Fruit fly (Drosophila melanogaster) whole organism, pupa: ENCODE results near the gene Tti1.

Experiments used
- CG10348 ChIP-seq: fragments of 200-800 bp; sonication (Bioruptor generic); IDR thresholded peaks from 2 replicates; pipeline ENCODE4 v1.3.6; 2022; ENCODE audit warnings: missing biosample characterization, missing genetic modification characterization
- CG12605 ChIP-seq: fragments of 200-800 bp; sonication (Bioruptor generic); IDR thresholded peaks from 2 replicates; pipeline ENCODE4 v1.3.6; 2022; ENCODE audit warnings: missing biosample characterization, missing genetic modification characterization
- CG13204 ChIP-seq: fragments of 200-800 bp; sonication (Bioruptor generic); optimal IDR thresholded peaks from 2 replicates; lab custom pipeline; 2018; ENCODE audit warnings: missing biosample characterization, mild to moderate bottlenecking, missing genetic modification characterization, moderate library complexity
- CG14655 ChIP-seq: fragments of 200-800 bp; sonication (Bioruptor generic); optimal IDR thresholded peaks from 3 replicates; lab custom pipeline; 2017; ENCODE audit warnings: mild to moderate bottlenecking, missing biosample characterization, missing genetic modification reagents, missing genetic modification characterization
- CG15710 ChIP-seq: fragments of 200-800 bp; sonication (Bioruptor generic); optimal IDR thresholded peaks from 2 replicates; lab custom pipeline; 2018; ENCODE audit warnings: missing biosample characterization, mild to moderate bottlenecking, missing genetic modification characterization, moderate library complexity
- CG17806 ChIP-seq: fragments of 200-800 bp; sonication (Bioruptor generic); optimal IDR thresholded peaks from 2 replicates; lab custom pipeline; 2018; ENCODE audit warnings: missing biosample characterization, mild to moderate bottlenecking, missing genetic modification characterization, moderate library complexity
- CG32121 ChIP-seq: fragments of 200-800 bp; sonication (Bioruptor generic); IDR thresholded peaks from 2 replicates; pipeline ENCODE4 v1.3.6; 2022; ENCODE audit warnings: missing biosample characterization, missing genetic modification characterization
- CG34367 ChIP-seq: fragments of 200-800 bp; sonication (Bioruptor generic); optimal IDR thresholded peaks from 2 replicates; lab custom pipeline; 2018; ENCODE audit warnings: missing biosample characterization, mild to moderate bottlenecking, missing genetic modification characterization
- CG4496 ChIP-seq: fragments of 200-800 bp; sonication (Bioruptor generic); IDR thresholded peaks from 3 replicates; pipeline ENCODE4 v1.3.6; 2022; ENCODE audit warnings: missing biosample characterization, missing genetic modification characterization
- CG8159 ChIP-seq: fragments of 200-800 bp; sonication (Bioruptor generic); optimal IDR thresholded peaks from 3 replicates; lab custom pipeline; 2018; ENCODE audit warnings: missing biosample characterization, mild to moderate bottlenecking, missing genetic modification characterization, moderate library complexity
- CG8301 ChIP-seq: fragments of 200-800 bp; sonication (Bioruptor generic); optimal IDR thresholded peaks from 2 replicates; lab custom pipeline; 2018; ENCODE audit warnings: missing biosample characterization, mild to moderate bottlenecking, missing genetic modification characterization
- CG9948 ChIP-seq: fragments of 200-800 bp; sonication (Bioruptor generic); optimal IDR thresholded peaks from 2 replicates; lab custom pipeline; 2018; ENCODE audit warnings: missing biosample characterization, mild to moderate bottlenecking, missing genetic modification characterization, moderate library complexity
- D1 ChIP-seq: fragments of 200-800 bp; sonication (Bioruptor generic); optimal IDR thresholded peaks from 2 replicates; lab custom pipeline; 2018; ENCODE audit warnings: missing biosample characterization, mild to moderate bottlenecking, missing genetic modification characterization, moderate library complexity
- EcR ChIP-seq: fragments of 200-800 bp; sonication (Bioruptor generic); optimal IDR thresholded peaks from 3 replicates; lab custom pipeline; 2019; ENCODE audit warnings: missing biosample characterization, missing genetic modification characterization, mild to moderate bottlenecking, moderate library complexity, missing genetic modification reagents
- Ets98B ChIP-seq: fragments of 200-800 bp; sonication (Bioruptor generic); IDR thresholded peaks from 2 replicates; pipeline ENCODE4 v1.3.6; 2022; ENCODE audit warnings: missing biosample characterization, missing genetic modification characterization
- Pif1A ChIP-seq: fragments of 200-800 bp; sonication (Bioruptor generic); optimal IDR thresholded peaks from 3 replicates; lab custom pipeline; 2016; ENCODE audit warnings: missing biosample characterization, missing genetic modification characterization
- Pif1B ChIP-seq: fragments of 200-800 bp; sonication (Bioruptor generic); optimal IDR thresholded peaks from 3 replicates; lab custom pipeline; 2016; ENCODE audit warnings: missing biosample characterization, missing genetic modification characterization
- Snoo ChIP-seq: fragments of 200-800 bp; sonication (Bioruptor generic); optimal IDR thresholded peaks from 3 replicates; lab custom pipeline; 2017; ENCODE audit warnings: missing biosample characterization, mild to moderate bottlenecking, missing genetic modification characterization, inconsistent platforms
- fd96Ca ChIP-seq: fragments of 200-800 bp; sonication (Bioruptor generic); IDR thresholded peaks from 3 replicates; pipeline ENCODE4 v1.3.6; 2022; ENCODE audit warnings: missing biosample characterization, missing genetic modification characterization
- gl ChIP-seq: fragments of 200-800 bp; sonication (Bioruptor generic); optimal IDR thresholded peaks from 2 replicates; lab custom pipeline; 2018; ENCODE audit warnings: missing biosample characterization, mild to moderate bottlenecking, missing genetic modification characterization
- rn ChIP-seq: fragments of 200-800 bp; sonication (Bioruptor generic); IDR thresholded peaks from 2 replicates; pipeline ENCODE4 v1.3.6; 2022; ENCODE audit warnings: missing biosample characterization, missing genetic modification characterization

Tti1 gene

dm6 chr3R:9771519-9771972 is 17.1 kb upstream of the Tti1 start, which contains the start of gene CG9471:
TSS of gene CG9471 (minus strand) at chr3R:9771542.
- peak; percentile 92 for TF ChIP-seq Snoo
- peak; percentile 89 for TF ChIP-seq CG34367 (tag; lab: Kevin White, UChicago)
- TF ChIP-seq CG4496 (GFP tag; lab: Robert Waterston, UW): peak; percentile 97
- peak; percentile 25 for TF ChIP-seq EcR (GFP tag; lab: Kevin White, UChicago)
- no peak for TF ChIP-seq D1 (tag; lab: Kevin White, UChicago)
- peak; percentile 95 for TF ChIP-seq Ets98B
- peak; percentile 93 for TF ChIP-seq CG17806 (tag; lab: Kevin White, UChicago)
- peak; percentile 42; the same call in 1 of the 3 replicates for TF ChIP-seq fd96Ca (GFP tag; lab: Robert Waterston, UW)
- peak; percentile 93 for TF ChIP-seq Pif1B (GFP tag; lab: Kevin White, UChicago)
- peak; percentile 89 for TF ChIP-seq CG9948 (tag; lab: Kevin White, UChicago)
- TF ChIP-seq CG10348 (GFP tag; lab: Robert Waterston, UW): peak; percentile 59
- peak; percentile 82 for TF ChIP-seq rn (GFP tag; lab: Robert Waterston, UW)
- TF ChIP-seq CG8301 (tag; lab: Kevin White, UChicago): peak; percentile 91
- TF ChIP-seq Pif1A (GFP tag; lab: Kevin White, UChicago): peak; percentile 95
- peak; percentile 94 for TF ChIP-seq CG12605 (GFP tag; lab: Robert Waterston, UW)
- peak; percentile 91 for TF ChIP-seq CG8159 (tag; lab: Kevin White, UChicago)
- TF ChIP-seq CG13204 (GFP tag; lab: Kevin White, UChicago): no peak
- peak; percentile 91 for TF ChIP-seq CG15710 (tag; lab: Kevin White, UChicago)
- TF ChIP-seq gl (tag; lab: Kevin White, UChicago): peak; percentile 77
- TF ChIP-seq CG14655 (GFP tag; lab: Kevin White, UChicago): no peak
- TF ChIP-seq CG32121 (GFP tag; lab: Robert Waterston, UW): peak; percentile 91

dm6 chr3R:9770127-9770526 is 15.6 kb upstream of the Tti1 start:
- no peak for TF ChIP-seq CG13204 (GFP tag; lab: Kevin White, UChicago)
- peak; percentile 46; the same call in 1 of the 2 replicates for TF ChIP-seq CG32121 (GFP tag; lab: Robert Waterston, UW)
- TF ChIP-seq CG4496 (GFP tag; lab: Robert Waterston, UW): no peak
- TF ChIP-seq, all 21 proteins: peak for 1

DNA sequence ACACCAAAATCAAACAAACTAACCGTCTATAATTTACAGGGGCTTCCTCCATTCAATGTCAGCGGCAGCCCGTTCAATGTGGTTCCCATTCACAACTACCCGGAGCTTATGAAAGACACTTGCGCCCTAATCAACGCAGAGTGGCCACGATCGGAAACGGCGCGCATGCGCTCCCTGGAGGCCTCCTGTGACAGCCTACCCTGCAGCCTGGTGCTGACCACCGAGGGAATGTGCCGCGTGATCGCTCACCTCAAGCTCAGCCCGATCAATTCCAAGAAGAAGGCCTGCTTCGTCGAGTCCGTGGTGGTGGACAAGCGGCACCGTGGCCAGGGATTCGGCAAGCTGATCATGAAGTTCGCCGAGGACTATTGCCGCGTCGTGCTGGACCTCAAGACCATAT is 14.4 kb upstream of the Tti1 start, which contains the start of gene MED6:
Gene MED6 (minus strand): TSS at position 101 of the 400 bp plus-strand sequence.
- no peak for TF ChIP-seq EcR (GFP tag; lab: Kevin White, UChicago)
- no peak for TF ChIP-seq D1 (tag; lab: Kevin White, UChicago)
- no peak for TF ChIP-seq CG8301 (tag; lab: Kevin White, UChicago)
- no peak for TF ChIP-seq CG32121 (GFP tag; lab: Robert Waterston, UW)
- TF ChIP-seq CG14655 (GFP tag; lab: Kevin White, UChicago): no peak
- no peak for TF ChIP-seq CG15710 (tag; lab: Kevin White, UChicago)
- no peak for TF ChIP-seq Snoo
- TF ChIP-seq fd96Ca (GFP tag; lab: Robert Waterston, UW): no peak
- TF ChIP-seq CG9948 (tag; lab: Kevin White, UChicago): no peak
- no peak for TF ChIP-seq Ets98B
- TF ChIP-seq CG4496 (GFP tag; lab: Robert Waterston, UW): no peak
- no peak for TF ChIP-seq CG17806 (tag; lab: Kevin White, UChicago)

DNA sequence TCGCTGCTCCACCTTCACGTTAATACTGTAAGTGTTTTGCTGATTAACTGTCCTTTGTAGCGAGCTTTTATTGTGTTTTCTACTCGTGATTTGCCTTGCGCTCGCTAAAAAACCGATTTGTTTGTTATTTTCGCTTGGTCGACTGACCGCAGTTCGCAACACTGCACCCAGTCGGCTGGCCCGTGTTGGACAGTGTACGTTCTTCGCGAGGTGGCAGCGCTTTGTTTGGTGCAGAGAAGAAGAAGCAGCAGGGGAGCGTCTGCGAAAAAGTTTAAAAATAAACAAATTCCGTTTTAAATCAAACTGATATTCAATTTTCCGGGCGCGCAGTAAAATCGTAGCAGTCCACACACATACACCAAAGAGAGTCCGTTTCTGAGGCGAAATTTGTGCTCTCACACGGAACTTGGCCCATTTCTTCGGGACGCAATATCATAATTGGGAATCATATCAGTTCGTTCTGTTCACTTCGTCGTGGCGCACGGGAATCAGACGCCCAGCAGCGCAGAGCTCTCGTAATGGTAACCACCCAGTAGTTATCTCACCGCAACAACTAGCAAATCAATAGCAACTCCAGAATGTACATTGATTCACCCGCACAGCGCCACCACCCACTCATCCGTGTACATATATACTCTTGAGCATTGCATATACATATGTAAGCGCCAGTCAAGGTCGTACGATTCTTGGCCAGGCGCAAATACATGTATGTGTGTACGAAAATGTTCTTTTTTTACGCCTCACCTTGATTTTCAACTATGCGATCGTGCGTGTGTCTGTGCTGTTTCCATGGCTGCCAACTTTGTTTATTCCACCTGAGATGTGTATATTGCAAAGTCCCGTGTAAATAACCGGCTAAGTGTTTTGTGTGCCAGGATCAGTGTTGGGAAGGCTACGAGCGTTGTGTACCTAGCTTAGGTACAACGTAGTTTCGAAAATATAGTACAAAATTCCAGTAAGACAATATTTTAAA is 13.4 kb upstream of the Tti1 start, which contains the start of gene Naa80:
Gene Naa80 (plus strand): TSS at position 215 of the 973 bp plus-strand sequence.
- TF ChIP-seq CG32121 (GFP tag; lab: Robert Waterston, UW) (no peak), CG8159 (tag; lab: Kevin White, UChicago) (peak; percentile 15), Pif1B (GFP tag; lab: Kevin White, UChicago) (no peak), fd96Ca (GFP tag; lab: Robert Waterston, UW) (0 out of 3 replicates have a peak, but pooled peaks have one; percentile 39), CG8301 (tag; lab: Kevin White, UChicago) (peak; percentile 32), gl (tag; lab: Kevin White, UChicago) (peak; percentile 62), CG13204 (GFP tag; lab: Kevin White, UChicago) (no peak), CG12605 (GFP tag; lab: Robert Waterston, UW) (no peak), CG14655 (GFP tag; lab: Kevin White, UChicago) (no peak), CG17806 (tag; lab: Kevin White, UChicago) (peak; percentile 8), D1 (tag; lab: Kevin White, UChicago) (no peak), Snoo (peak; percentile 44), Ets98B (peak; percentile 52), CG10348 (GFP tag; lab: Robert Waterston, UW) (no peak), CG9948 (tag; lab: Kevin White, UChicago) (no peak), CG4496 (GFP tag; lab: Robert Waterston, UW) (peak; percentile 37; the same call in 1 of the 3 replicates), CG34367 (tag; lab: Kevin White, UChicago) (peak; percentile 57), EcR (GFP tag; lab: Kevin White, UChicago) (peak; percentile 79), Pif1A (GFP tag; lab: Kevin White, UChicago) (peak; percentile 80), CG15710 (tag; lab: Kevin White, UChicago) (peak; percentile 41), rn (GFP tag; lab: Robert Waterston, UW) (peak; percentile 48; the same call in 1 of the 2 replicates)
- TF ChIP-seq, all 21 proteins: peak for 13
